Worm (Caenorhabditis elegans): ENCODE data around the gene clec-31.

DNA sequence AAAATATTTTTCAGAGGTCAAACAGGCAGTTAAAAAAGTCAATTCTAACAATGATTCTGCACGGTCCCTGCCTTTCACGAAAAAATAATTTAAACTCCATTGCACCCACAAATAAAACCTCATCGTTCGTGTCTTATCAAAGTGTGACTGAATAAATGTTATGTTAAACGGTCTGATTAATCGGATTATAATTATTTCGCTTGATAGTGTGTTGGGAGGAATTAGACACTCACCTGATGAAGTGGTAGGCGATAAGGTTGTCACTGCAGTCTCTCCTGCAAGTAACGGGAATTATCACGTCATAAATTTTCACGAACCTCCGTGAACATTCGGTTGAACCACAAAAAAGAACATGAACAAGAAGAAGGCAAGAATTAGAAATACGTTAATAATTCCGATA lies 17.6 kb downstream of the clec-31 start:
- TF ChIP-seq lsy-2 (tag; optimal IDR thresholded peaks at IDR 0.05) (no peak), ham-2 (GFP tag; optimal IDR thresholded peaks at IDR 0.05) (no peak), elt-1 (tag; optimal IDR thresholded peaks at IDR 0.05; ENCODE audit: borderline replicate concordance, insufficient read depth) (no peak), blmp-1 (tag; optimal IDR thresholded peaks at IDR 0.05) (no peak), nhr-237 (tag; optimal IDR thresholded peaks at IDR 0.05) (no peak), nhr-28 (tag; optimal IDR thresholded peaks at IDR 0.05) (no peak), unc-62 (GFP tag; optimal IDR thresholded peaks at IDR 0.05) (no peak), lin-13 (tag; optimal IDR thresholded peaks at IDR 0.05) (no peak), mep-1 (tag; optimal IDR thresholded peaks at IDR 0.05) (no peak), sptf-1 (tag; optimal IDR thresholded peaks at IDR 0.05) (no peak), flh-1 (GFP tag; optimal IDR thresholded peaks at IDR 0.05) (no peak), ces-1 (GFP tag; optimal IDR thresholded peaks at IDR 0.05) (no peak), ceh-39 (tag; optimal IDR thresholded peaks at IDR 0.05) (no peak)
